Fruit fly (Drosophila melanogaster) whole organism, embryonic: ENCODE measurements around the gene CG11158.

ENCODE experiments used
- CG12219 ChIP-seq: fragments of 200-800 bp; sonication (Bioruptor generic); optimal IDR thresholded peaks from 3 replicates; lab custom pipeline; 2018; ENCODE audit warnings: missing biosample characterization, mild to moderate bottlenecking, missing genetic modification characterization
- CG13296 ChIP-seq: fragments of 200-800 bp; sonication (Bioruptor generic); optimal IDR thresholded peaks from 3 replicates; lab custom pipeline; 2018; ENCODE audit warnings: missing biosample characterization, mild to moderate bottlenecking, missing genetic modification characterization
- CG33557 ChIP-seq: fragments of 200-800 bp; sonication (Bioruptor generic); optimal IDR thresholded peaks from 2 replicates; lab custom pipeline; 2019; ENCODE audit warnings: missing biosample characterization, mild to moderate bottlenecking, missing genetic modification characterization, moderate library complexity
- br ChIP-seq: fragments of >200 bp; optimal IDR thresholded peaks from 2 replicates; lab custom pipeline; 2017

- TF ChIP-seq CG13296 (GFP tag; lab: Kevin White, UChicago) (no peak), br (lab: Kevin White, UChicago) (no peak), CG12219 (GFP tag; lab: Kevin White, UChicago) (no peak), CG33557 (GFP tag; lab: Kevin White, UChicago) (no peak)
These were observed 16.9 kb downstream of the CG11158 start for dm6 chrX:13699666-13700065.
